Worm (Caenorhabditis elegans): ENCODE results near the gene sod-5.

ce11 chrII:4383306-4383705, 34.1 kb upstream of the sod-5 start, which contains the start of gene fkh-6:
- no peak for TF ChIP-seq dao-5 (tag; optimal IDR thresholded peaks at IDR 0.05)
- TF ChIP-seq him-1 (tag; optimal IDR thresholded peaks at IDR 0.05) = no peak
- no peak for TF ChIP-seq W03F9.2 (tag; optimal IDR thresholded peaks at IDR 0.05)

Measured in whole organism, L4/young adult.